Worm (Caenorhabditis elegans): ENCODE measurements around the gene ddo-3.

ce11 chrIII:6606641-6607040 is 19.0 kb downstream of the ddo-3 start:
- TF ChIP-seq F10E7.11 (tag; optimal IDR thresholded peaks at IDR 0.05) = no peak
- TF ChIP-seq ceh-58 (GFP tag; IDR thresholded peaks at IDR 0.05) = no peak
